Fruit fly (Drosophila melanogaster) whole organism, pupa: ENCODE data around the gene Osi14.

Experiments
- CG10348 ChIP-seq: fragments of 200-800 bp; sonication (Bioruptor generic); IDR thresholded peaks from 2 replicates; pipeline ENCODE4 v1.3.6; 2022; ENCODE audit warnings: missing biosample characterization, missing genetic modification characterization
- CG12605 ChIP-seq: fragments of 200-800 bp; sonication (Bioruptor generic); IDR thresholded peaks from 2 replicates; pipeline ENCODE4 v1.3.6; 2022; ENCODE audit warnings: missing biosample characterization, missing genetic modification characterization
- CG13204 ChIP-seq: fragments of 200-800 bp; sonication (Bioruptor generic); optimal IDR thresholded peaks from 2 replicates; lab custom pipeline; 2018; ENCODE audit warnings: missing biosample characterization, mild to moderate bottlenecking, missing genetic modification characterization, moderate library complexity
- CG14655 ChIP-seq: fragments of 200-800 bp; sonication (Bioruptor generic); optimal IDR thresholded peaks from 3 replicates; lab custom pipeline; 2017; ENCODE audit warnings: mild to moderate bottlenecking, missing biosample characterization, missing genetic modification reagents, missing genetic modification characterization
- CG15710 ChIP-seq: fragments of 200-800 bp; sonication (Bioruptor generic); optimal IDR thresholded peaks from 2 replicates; lab custom pipeline; 2018; ENCODE audit warnings: missing biosample characterization, mild to moderate bottlenecking, missing genetic modification characterization, moderate library complexity
- CG17806 ChIP-seq: fragments of 200-800 bp; sonication (Bioruptor generic); optimal IDR thresholded peaks from 2 replicates; lab custom pipeline; 2018; ENCODE audit warnings: missing biosample characterization, mild to moderate bottlenecking, missing genetic modification characterization, moderate library complexity
- CG32121 ChIP-seq: fragments of 200-800 bp; sonication (Bioruptor generic); IDR thresholded peaks from 2 replicates; pipeline ENCODE4 v1.3.6; 2022; ENCODE audit warnings: missing biosample characterization, missing genetic modification characterization
- CG34367 ChIP-seq: fragments of 200-800 bp; sonication (Bioruptor generic); optimal IDR thresholded peaks from 2 replicates; lab custom pipeline; 2018; ENCODE audit warnings: missing biosample characterization, mild to moderate bottlenecking, missing genetic modification characterization
- CG4496 ChIP-seq: fragments of 200-800 bp; sonication (Bioruptor generic); IDR thresholded peaks from 3 replicates; pipeline ENCODE4 v1.3.6; 2022; ENCODE audit warnings: missing biosample characterization, missing genetic modification characterization
- CG8159 ChIP-seq: fragments of 200-800 bp; sonication (Bioruptor generic); optimal IDR thresholded peaks from 3 replicates; lab custom pipeline; 2018; ENCODE audit warnings: missing biosample characterization, mild to moderate bottlenecking, missing genetic modification characterization, moderate library complexity
- CG8301 ChIP-seq: fragments of 200-800 bp; sonication (Bioruptor generic); optimal IDR thresholded peaks from 2 replicates; lab custom pipeline; 2018; ENCODE audit warnings: missing biosample characterization, mild to moderate bottlenecking, missing genetic modification characterization
- CG9948 ChIP-seq: fragments of 200-800 bp; sonication (Bioruptor generic); optimal IDR thresholded peaks from 2 replicates; lab custom pipeline; 2018; ENCODE audit warnings: missing biosample characterization, mild to moderate bottlenecking, missing genetic modification characterization, moderate library complexity
- D1 ChIP-seq: fragments of 200-800 bp; sonication (Bioruptor generic); optimal IDR thresholded peaks from 2 replicates; lab custom pipeline; 2018; ENCODE audit warnings: missing biosample characterization, mild to moderate bottlenecking, missing genetic modification characterization, moderate library complexity
- EcR ChIP-seq: fragments of 200-800 bp; sonication (Bioruptor generic); optimal IDR thresholded peaks from 3 replicates; lab custom pipeline; 2019; ENCODE audit warnings: missing biosample characterization, missing genetic modification characterization, mild to moderate bottlenecking, moderate library complexity, missing genetic modification reagents
- Ets98B ChIP-seq: fragments of 200-800 bp; sonication (Bioruptor generic); IDR thresholded peaks from 2 replicates; pipeline ENCODE4 v1.3.6; 2022; ENCODE audit warnings: missing biosample characterization, missing genetic modification characterization
- Pif1A ChIP-seq: fragments of 200-800 bp; sonication (Bioruptor generic); optimal IDR thresholded peaks from 3 replicates; lab custom pipeline; 2016; ENCODE audit warnings: missing biosample characterization, missing genetic modification characterization
- Pif1B ChIP-seq: fragments of 200-800 bp; sonication (Bioruptor generic); optimal IDR thresholded peaks from 3 replicates; lab custom pipeline; 2016; ENCODE audit warnings: missing biosample characterization, missing genetic modification characterization
- Snoo ChIP-seq: fragments of 200-800 bp; sonication (Bioruptor generic); optimal IDR thresholded peaks from 3 replicates; lab custom pipeline; 2017; ENCODE audit warnings: missing biosample characterization, mild to moderate bottlenecking, missing genetic modification characterization, inconsistent platforms
- fd96Ca ChIP-seq: fragments of 200-800 bp; sonication (Bioruptor generic); IDR thresholded peaks from 3 replicates; pipeline ENCODE4 v1.3.6; 2022; ENCODE audit warnings: missing biosample characterization, missing genetic modification characterization
- gl ChIP-seq: fragments of 200-800 bp; sonication (Bioruptor generic); optimal IDR thresholded peaks from 2 replicates; lab custom pipeline; 2018; ENCODE audit warnings: missing biosample characterization, mild to moderate bottlenecking, missing genetic modification characterization
- rn ChIP-seq: fragments of 200-800 bp; sonication (Bioruptor generic); IDR thresholded peaks from 2 replicates; pipeline ENCODE4 v1.3.6; 2022; ENCODE audit warnings: missing biosample characterization, missing genetic modification characterization

Osi14 gene

dm6 chr3R:6269986-6270385, 28.9 kb upstream of the Osi14 start:
- TF ChIP-seq CG17806 (tag; lab: Kevin White, UChicago) (no peak), EcR (no peak), CG4496 (0 out of 3 replicates have a peak, but pooled peaks have one; percentile 40), CG8301 (tag; lab: Kevin White, UChicago) (peak; percentile 12), CG14655 (GFP tag; lab: Kevin White, UChicago) (peak; percentile 42), CG15710 (tag; lab: Kevin White, UChicago) (no peak)
- TF ChIP-seq, all 21 proteins: peak for 3

dm6 chr3R:6278231-6278630, 20.7 kb upstream of the Osi14 start, which contains the start of gene Osi12:
TSS of gene Osi12 (plus strand) at chr3R:6278531.
- TF ChIP-seq CG14655 (GFP tag; lab: Kevin White, UChicago) (no peak), Pif1B (GFP tag; lab: Kevin White, UChicago) (no peak), CG32121 (GFP tag; lab: Robert Waterston, UW) (no peak), CG17806 (tag; lab: Kevin White, UChicago) (no peak), CG34367 (tag; lab: Kevin White, UChicago) (no peak), D1 (tag; lab: Kevin White, UChicago) (no peak), CG8301 (tag; lab: Kevin White, UChicago) (no peak), Ets98B (no peak), CG8159 (no peak), CG4496 (no peak), rn (GFP tag; lab: Robert Waterston, UW) (no peak), Snoo (tag; lab: Kevin White, UChicago) (no peak), CG10348 (GFP tag; lab: Robert Waterston, UW) (no peak), Pif1A (no peak), CG15710 (tag; lab: Kevin White, UChicago) (no peak), CG12605 (GFP tag; lab: Robert Waterston, UW) (no peak)

- TF ChIP-seq CG17806 (tag; lab: Kevin White, UChicago) (no peak), CG32121 (GFP tag; lab: Robert Waterston, UW) (no peak), CG34367 (tag; lab: Kevin White, UChicago) (no peak), CG8159 (no peak), CG12605 (GFP tag; lab: Robert Waterston, UW) (no peak), gl (tag; lab: Kevin White, UChicago) (no peak), rn (GFP tag; lab: Robert Waterston, UW) (no peak), CG14655 (GFP tag; lab: Kevin White, UChicago) (no peak), fd96Ca (no peak), CG8301 (tag; lab: Kevin White, UChicago) (no peak), CG4496 (no peak), Snoo (tag; lab: Kevin White, UChicago) (no peak), EcR (no peak), Pif1B (GFP tag; lab: Kevin White, UChicago) (no peak), Pif1A (no peak)
These were observed 13.8 kb upstream of the Osi14 start, which contains the start of gene CG15597 for dm6 chr3R:6285100-6285499. TSS of gene CG15597 (minus strand) at chr3R:6285200.

- no peak for TF ChIP-seq CG12605 (GFP tag; lab: Robert Waterston, UW)
- TF ChIP-seq, all 21 proteins: peak for 0
These were observed 11.5 kb upstream of the Osi14 start, which contains the start of gene CG15594 for dm6 chr3R:6287433-6287832. TSS of gene CG15594 (plus strand) at chr3R:6287733.

- TF ChIP-seq CG32121 (GFP tag; lab: Robert Waterston, UW) (no peak), Pif1B (GFP tag; lab: Kevin White, UChicago) (no peak), Pif1A (no peak), CG8159 (no peak), CG13204 (GFP tag; lab: Kevin White, UChicago) (no peak), CG34367 (tag; lab: Kevin White, UChicago) (no peak), D1 (tag; lab: Kevin White, UChicago) (no peak), CG4496 (no peak), CG14655 (GFP tag; lab: Kevin White, UChicago) (no peak), gl (tag; lab: Kevin White, UChicago) (no peak), CG17806 (tag; lab: Kevin White, UChicago) (no peak), CG10348 (GFP tag; lab: Robert Waterston, UW) (no peak)
- TF ChIP-seq, all 21 proteins: peak for 0
These were observed 8.6 kb upstream of the Osi14 start for dm6 chr3R:6290289-6290688.

dm6 chr3R:6291437-6291836, 7.5 kb upstream of the Osi14 start, which contains the start of gene Osi13:
TSS of gene Osi13 (plus strand) at chr3R:6291737.
- TF ChIP-seq CG8301 (tag; lab: Kevin White, UChicago) (peak; percentile 11), CG10348 (GFP tag; lab: Robert Waterston, UW) (no peak), CG14655 (GFP tag; lab: Kevin White, UChicago) (peak; percentile 10)
- TF ChIP-seq, all 21 proteins: peak for 2

dm6 chr3R:6294046-6294445, 4.9 kb upstream of the Osi14 start:
- TF ChIP-seq Snoo (tag; lab: Kevin White, UChicago) (no peak), CG17806 (tag; lab: Kevin White, UChicago) (no peak), CG13204 (GFP tag; lab: Kevin White, UChicago) (no peak), CG9948 (no peak), CG8159 (no peak), EcR (no peak), Ets98B (no peak), CG32121 (GFP tag; lab: Robert Waterston, UW) (no peak), CG10348 (GFP tag; lab: Robert Waterston, UW) (no peak), rn (GFP tag; lab: Robert Waterston, UW) (no peak), CG4496 (no peak), CG34367 (tag; lab: Kevin White, UChicago) (no peak), CG12605 (GFP tag; lab: Robert Waterston, UW) (no peak), D1 (tag; lab: Kevin White, UChicago) (no peak), Pif1A (no peak), fd96Ca (no peak), Pif1B (GFP tag; lab: Kevin White, UChicago) (no peak), gl (tag; lab: Kevin White, UChicago) (no peak), CG14655 (GFP tag; lab: Kevin White, UChicago) (no peak)
